Fruit fly (Drosophila melanogaster) whole organism, embryonic: Measurements from ENCODE around the gene CecB.

Experiments used
- Antp ChIP-seq: fragments of 200-800 bp; sonication (Bioruptor generic); optimal IDR thresholded peaks from 3 replicates; lab custom pipeline; 2016; ENCODE audit warnings: missing biosample characterization, missing genetic modification characterization
- Atf3 ChIP-seq: fragments of 200-800 bp; sonication (Bioruptor generic); optimal IDR thresholded peaks from 3 replicates; lab custom pipeline; 2016; ENCODE audit warnings: missing biosample characterization, missing genetic modification characterization
- B-H1 ChIP-seq: fragments of 200-800 bp; sonication (Bioruptor generic); IDR thresholded peaks from 3 replicates; pipeline ENCODE4 v1.3.6; 2022; ENCODE audit warnings: missing biosample characterization, missing genetic modification characterization
- CG10366 ChIP-seq: fragments of 200-800 bp; sonication (Bioruptor generic); IDR thresholded peaks from 2 replicates; pipeline ENCODE4 v1.3.6; 2022; ENCODE audit warnings: missing biosample characterization, missing genetic modification characterization
- CG11504 ChIP-seq: fragments of 200-800 bp; sonication (Bioruptor generic); optimal IDR thresholded peaks from 3 replicates; lab custom pipeline; 2019; ENCODE audit warnings: missing biosample characterization, mild to moderate bottlenecking, missing genetic modification characterization, moderate library complexity
- CG11696 ChIP-seq: fragments of 200-800 bp; sonication (Bioruptor generic); IDR thresholded peaks from 2 replicates; pipeline ENCODE4 v1.3.6; 2022; ENCODE audit warnings: missing biosample characterization, missing genetic modification characterization
- CG12219 ChIP-seq: fragments of 200-800 bp; sonication (Bioruptor generic); optimal IDR thresholded peaks from 3 replicates; lab custom pipeline; 2018; ENCODE audit warnings: missing biosample characterization, mild to moderate bottlenecking, missing genetic modification characterization
- CG12769 ChIP-seq: fragments of 200-800 bp; sonication (Bioruptor generic); optimal IDR thresholded peaks from 2 replicates; lab custom pipeline; 2019; ENCODE audit warnings: missing biosample characterization, mild to moderate bottlenecking, missing genetic modification characterization, moderate library complexity
- CG13894 ChIP-seq: fragments of 200-800 bp; sonication (Bioruptor generic); optimal IDR thresholded peaks from 3 replicates; lab custom pipeline; 2018; ENCODE audit warnings: missing biosample characterization, mild to moderate bottlenecking, missing genetic modification characterization, moderate library complexity
- CG2120 ChIP-seq: fragments of 200-800 bp; sonication (Bioruptor generic); optimal IDR thresholded peaks from 3 replicates; lab custom pipeline; 2016; ENCODE audit warnings: missing biosample characterization, missing genetic modification characterization
- CG2129 ChIP-seq: fragments of 200-800 bp; sonication (Bioruptor generic); IDR thresholded peaks from 2 replicates; pipeline ENCODE4 v1.3.6; 2022; ENCODE audit warnings: missing biosample characterization, missing genetic modification characterization; ENCODE audit not compliant: partially characterized antibody
- CG33213 ChIP-seq: fragments of 200-800 bp; sonication (Bioruptor generic); optimal IDR thresholded peaks from 3 replicates; lab custom pipeline; 2016; ENCODE audit warnings: missing biosample characterization, missing genetic modification characterization
- CG34376 ChIP-seq: fragments of 200-800 bp; sonication (Bioruptor generic); optimal IDR thresholded peaks from 2 replicates; lab custom pipeline; 2018; ENCODE audit warnings: missing biosample characterization, mild to moderate bottlenecking, missing genetic modification characterization
- CG3838 ChIP-seq: fragments of 200-800 bp; sonication (Bioruptor generic); optimal IDR thresholded peaks from 3 replicates; lab custom pipeline; 2016; ENCODE audit warnings: missing biosample characterization, missing genetic modification characterization
- CG3995 ChIP-seq: fragments of 200-800 bp; sonication (Bioruptor generic); optimal IDR thresholded peaks from 3 replicates; lab custom pipeline; 2016; ENCODE audit warnings: missing biosample characterization, missing genetic modification characterization
- CG6683 ChIP-seq: fragments of 200-800 bp; sonication (Bioruptor generic); optimal IDR thresholded peaks from 2 replicates; lab custom pipeline; 2017; ENCODE audit warnings: missing biosample characterization, mild to moderate bottlenecking, missing genetic modification characterization, missing genetic modification reagents
- CG6689 ChIP-seq: fragments of 200-800 bp; sonication (Bioruptor generic); IDR thresholded peaks from 2 replicates; pipeline ENCODE4 v1.3.6; 2022; ENCODE audit warnings: missing biosample characterization, missing genetic modification characterization
- CG6765 ChIP-seq: fragments of 200-800 bp; sonication (Bioruptor generic); optimal IDR thresholded peaks from 3 replicates; lab custom pipeline; 2017; ENCODE audit warnings: missing biosample characterization, mild to moderate bottlenecking, missing genetic modification characterization
- CG7839 ChIP-seq: fragments of 200-800 bp; sonication (Bioruptor generic); optimal IDR thresholded peaks from 3 replicates; lab custom pipeline; 2018; ENCODE audit warnings: missing biosample characterization, mild to moderate bottlenecking, missing genetic modification characterization, moderate library complexity
- CG8478 ChIP-seq: fragments of >200 bp; optimal IDR thresholded peaks from 2 replicates; lab custom pipeline; 2018
- CG8924 ChIP-seq: fragments of 200-800 bp; optimal IDR thresholded peaks from 3 replicates; lab custom pipeline; 2019; ENCODE audit warnings: missing biosample characterization, mild to moderate bottlenecking, missing genetic modification characterization, moderate library complexity
- CrebB ChIP-seq: fragments of 200-800 bp; sonication (Bioruptor generic); optimal IDR thresholded peaks from 3 replicates; lab custom pipeline; 2018; ENCODE audit warnings: missing biosample characterization, mild to moderate bottlenecking, missing genetic modification characterization
- D19B ChIP-seq: fragments of 200-800 bp; sonication (Bioruptor generic); optimal IDR thresholded peaks from 2 replicates; lab custom pipeline; 2017; ENCODE audit warnings: missing biosample characterization, mild to moderate bottlenecking, missing genetic modification characterization
- Hr51 ChIP-seq, 2 experiments: fragments of 200-800 bp; sonication (Bioruptor generic); optimal IDR thresholded peaks; 2 replicates in 1 of 2; 3 replicates in 1 of 2; lab custom pipeline; 2016 to 2018; ENCODE audit warnings: missing biosample characterization in 2 of 2, missing genetic modification characterization in 2 of 2, mild to moderate bottlenecking in 1 of 2, moderate library complexity in 1 of 2
- Lhr ChIP-seq: fragments of 200-800 bp; sonication (Bioruptor generic); optimal IDR thresholded peaks from 3 replicates; lab custom pipeline; 2017; ENCODE audit warnings: mild to moderate bottlenecking, missing biosample characterization, missing genetic modification reagents, missing genetic modification characterization
- Meics ChIP-seq: fragments of 200-800 bp; sonication (Bioruptor generic); optimal IDR thresholded peaks from 2 replicates; lab custom pipeline; 2017; ENCODE audit warnings: missing biosample characterization, mild to moderate bottlenecking, missing genetic modification characterization
- Nf-YC ChIP-seq: fragments of 200-800 bp; optimal IDR thresholded peaks from 3 replicates; lab custom pipeline; 2019; ENCODE audit warnings: missing biosample characterization, mild to moderate bottlenecking, missing genetic modification characterization, moderate library complexity
- Spps ChIP-seq: fragments of 200-800 bp; sonication (Bioruptor generic); optimal IDR thresholded peaks from 2 replicates; lab custom pipeline; 2018; ENCODE audit warnings: missing biosample characterization, mild to moderate bottlenecking, missing genetic modification characterization
- abd-A ChIP-seq: fragments of 200-800 bp; sonication (Bioruptor generic); optimal IDR thresholded peaks from 3 replicates; lab custom pipeline; 2019; ENCODE audit warnings: missing biosample characterization, mild to moderate bottlenecking, missing genetic modification characterization, moderate library complexity
- ac ChIP-seq: fragments of 200-800 bp; sonication (Bioruptor generic); optimal IDR thresholded peaks from 3 replicates; lab custom pipeline; 2017; ENCODE audit warnings: missing biosample characterization, mild to moderate bottlenecking, missing genetic modification characterization
- cas ChIP-seq: fragments of 200-800 bp; sonication (Bioruptor generic); IDR thresholded peaks from 2 replicates; pipeline ENCODE4 v1.3.6; 2022; ENCODE audit warnings: missing biosample characterization, missing genetic modification characterization
- fru ChIP-seq: fragments of >200 bp; optimal IDR thresholded peaks from 2 replicates; lab custom pipeline; 2017
- fu2 ChIP-seq: fragments of 200-800 bp; sonication (Bioruptor generic); optimal IDR thresholded peaks from 2 replicates; lab custom pipeline; 2016; ENCODE audit warnings: missing biosample characterization, missing genetic modification characterization
- gem ChIP-seq: fragments of 200-800 bp; sonication (Bioruptor generic); optimal IDR thresholded peaks from 2 replicates; lab custom pipeline; 2019; ENCODE audit warnings: missing biosample characterization, mild to moderate bottlenecking, missing genetic modification characterization, moderate library complexity
- gsb-n ChIP-seq: fragments of 200-800 bp; sonication (Bioruptor generic); optimal IDR thresholded peaks from 3 replicates; lab custom pipeline; 2018; ENCODE audit warnings: missing biosample characterization, mild to moderate bottlenecking, missing genetic modification characterization
- nau ChIP-seq: fragments of 200-800 bp; sonication (Bioruptor generic); optimal IDR thresholded peaks from 3 replicates; lab custom pipeline; 2017; ENCODE audit warnings: missing biosample characterization, mild to moderate bottlenecking, missing genetic modification characterization, missing genetic modification reagents
- nerfin-1 ChIP-seq: fragments of 200-800 bp; sonication (Bioruptor generic); optimal IDR thresholded peaks from 3 replicates; lab custom pipeline; 2019; ENCODE audit warnings: missing biosample characterization, mild to moderate bottlenecking, missing genetic modification characterization, moderate library complexity
- p53 ChIP-seq: fragments of 200-800 bp; sonication (Bioruptor generic); optimal IDR thresholded peaks from 2 replicates; lab custom pipeline; 2016; ENCODE audit warnings: missing biosample characterization, missing genetic modification characterization
- pfk ChIP-seq: fragments of 200-800 bp; sonication (Bioruptor generic); optimal IDR thresholded peaks from 2 replicates; lab custom pipeline; 2018; ENCODE audit warnings: missing biosample characterization, mild to moderate bottlenecking, missing genetic modification characterization, moderate library complexity
- phol ChIP-seq: fragments of 200-800 bp; sonication (Bioruptor generic); optimal IDR thresholded peaks from 3 replicates; lab custom pipeline; 2018; ENCODE audit warnings: missing biosample characterization, mild to moderate bottlenecking, missing genetic modification characterization, moderate library complexity
- salm ChIP-seq: fragments of 200-800 bp; sonication (Bioruptor generic); optimal IDR thresholded peaks from 2 replicates; lab custom pipeline; 2018; ENCODE audit warnings: missing biosample characterization, mild to moderate bottlenecking, missing genetic modification characterization
- sens ChIP-seq: fragments of 200-800 bp; sonication (Bioruptor generic); peaks from one replicate; lab custom pipeline; 2016; ENCODE audit warnings: missing biosample characterization, missing genetic modification characterization
- sim ChIP-seq: fragments of 200-800 bp; sonication (Bioruptor generic); IDR thresholded peaks from 2 replicates; pipeline ENCODE4 v1.3.6; 2022; ENCODE audit warnings: missing biosample characterization, missing genetic modification characterization
- stc ChIP-seq: fragments of 200-800 bp; sonication (Bioruptor generic); IDR thresholded peaks from 2 replicates; pipeline ENCODE4 v1.3.6; 2022; ENCODE audit warnings: missing biosample characterization, missing genetic modification characterization
- vfl ChIP-seq: fragments of 200-800 bp; sonication (Bioruptor generic); optimal IDR thresholded peaks from 2 replicates; lab custom pipeline; 2016; ENCODE audit warnings: missing biosample characterization, missing genetic modification characterization

The CecB gene

dm6 chr3R:30208766-30209484 is 4.7 kb downstream of the CecB start, which contains the start of gene RpS7 (continued):
- TF ChIP-seq Spps (tag; lab: Kevin White, UChicago) (peak; percentile 52), CG12769 (peak; percentile 38), CG11504 (tag; lab: Kevin White, UChicago) (peak; percentile 58), sens (GFP tag; lab: Kevin White, UChicago) (peak; percentile 92), CG7839 (tag; lab: Kevin White, UChicago) (peak; percentile 70), CG33213 (GFP tag; lab: Kevin White, UChicago) (peak; percentile 64), Antp (GFP tag; lab: Kevin White, UChicago) (no peak), CG12219 (peak; percentile 71), D19B (GFP tag; lab: Kevin White, UChicago) (peak; percentile 28), CG2120 (GFP tag; lab: Kevin White, UChicago) (peak; percentile 54), nerfin-1 (peak; percentile 65), CG2129 (peak; percentile 96), CG8924 (tag; lab: Kevin White, UChicago) (peak; percentile 62), CG34376 (peak; percentile 92), pfk (GFP tag; lab: Kevin White, UChicago) (peak; percentile 71), CG11696 (GFP tag; lab: Robert Waterston, UW) (peak; percentile 66), CG6765 (peak; percentile 93), Atf3 (GFP tag; lab: Kevin White, UChicago) (no peak), gem (tag; lab: Kevin White, UChicago) (peak; percentile 45), gsb-n (tag; lab: Kevin White, UChicago) (peak; percentile 46), Lhr (peak; percentile 51), vfl (no peak), Meics (GFP tag; lab: Kevin White, UChicago) (peak; percentile 87), CG3995 (GFP tag; lab: Kevin White, UChicago) (peak; percentile 36), B-H1 (peak; percentile 45; the same call in 2 of the 3 replicates), CG13894 (peak; percentile 72), Hr51 (GFP tag; optimal IDR thresholded peaks at IDR 0.05; lab: Kevin White, UChicago) (peak; percentile 13 to 57), CG6689 (peak; percentile 69), CG6683 (peak; percentile 46), fu2 (GFP tag; lab: Kevin White, UChicago) (peak; percentile 1), sim (GFP tag; lab: Robert Waterston, UW) (peak; percentile 60; the same call in 1 of the 2 replicates), fru (lab: Kevin White, UChicago) (no peak), Nf-YC (tag; lab: Kevin White, UChicago) (peak; percentile 78), nau (GFP tag; lab: Kevin White, UChicago) (peak; percentile 81), ac (GFP tag; lab: Kevin White, UChicago) (peak; percentile 48), salm (peak; percentile 76), CG3838 (peak; percentile 1), CG10366 (GFP tag; lab: Robert Waterston, UW) (peak; percentile 73), phol (tag; lab: Kevin White, UChicago) (peak; percentile 62), p53 (no peak), cas (GFP tag; lab: Robert Waterston, UW) (no peak), abd-A (tag; lab: Kevin White, UChicago) (no peak), CrebB (tag; lab: Kevin White, UChicago) (peak; percentile 84), stc (GFP tag; lab: Robert Waterston, UW) (peak; percentile 76), CG8478 (lab: Kevin White, UChicago) (no peak)
